Fruit fly (Drosophila melanogaster): ENCODE data around the gene Mnat9.
A peak's percentile ranks its signal among the peaks of the same experiment; 100 is the strongest.

Mnat9 gene

dm6 chr3R:31608438-31609188, 7.3 kb downstream of the Mnat9 start (continued):
- no peak for TF ChIP-seq maf-S (GFP tag; optimal IDR thresholded peaks at IDR 0.05)
- TF ChIP-seq wdn (GFP tag; IDR thresholded peaks at IDR 0.05): no peak
- no peak for TF ChIP-seq CG17802 (tag; optimal IDR thresholded peaks at IDR 0.05)
- no peak for TF ChIP-seq tgo (GFP tag; IDR thresholded peaks at IDR 0.05)
- no peak for TF ChIP-seq bab2 (GFP tag; optimal IDR thresholded peaks at IDR 0.05)
- TF ChIP-seq eyg (GFP tag; optimal IDR thresholded peaks at IDR 0.05): no peak
- TF ChIP-seq CG6683 (GFP tag; optimal IDR thresholded peaks at IDR 0.05): no peak
- no peak for TF ChIP-seq CG11085 (GFP tag; IDR thresholded peaks at IDR 0.05)
- peak; percentile 11 for TF ChIP-seq CG13624 (GFP tag; optimal IDR thresholded peaks at IDR 0.05)
- TF ChIP-seq CG17385 (GFP tag; optimal IDR thresholded peaks at IDR 0.05): no peak
- TF ChIP-seq odd (GFP tag; optimal IDR thresholded peaks at IDR 0.05): no peak
- no peak for TF ChIP-seq org-1 (GFP tag; optimal IDR thresholded peaks at IDR 0.05)
- TF ChIP-seq lab (GFP tag; optimal IDR thresholded peaks at IDR 0.05): peak; percentile 47
- TF ChIP-seq jing (GFP tag; optimal IDR thresholded peaks at IDR 0.05): no peak
- TF ChIP-seq CG10565 (GFP tag; optimal IDR thresholded peaks at IDR 0.05): no peak
- TF ChIP-seq gsb-n (tag; optimal IDR thresholded peaks at IDR 0.05): no peak
- peak; percentile 13 for TF ChIP-seq Fer1 (GFP tag; optimal IDR thresholded peaks at IDR 0.05)
- no peak for TF ChIP-seq chinmo (GFP tag; IDR thresholded peaks at IDR 0.05; ENCODE audit: partially characterized antibody)
- no peak for TF ChIP-seq CG15073 (GFP tag; optimal IDR thresholded peaks at IDR 0.05)
- TF ChIP-seq Chrac-16 (GFP tag; optimal IDR thresholded peaks at IDR 0.05): no peak
- no peak for TF ChIP-seq CG9932 (GFP tag; IDR thresholded peaks at IDR 0.05)
- no peak for TF ChIP-seq CG16863 (GFP tag; optimal IDR thresholded peaks at IDR 0.05)
- no peak for TF ChIP-seq B-H2 (GFP tag; optimal IDR thresholded peaks at IDR 0.05)
- TF ChIP-seq esg (GFP tag; conservative IDR thresholded peaks at IDR 0.05): no peak
- peak; percentile 89 for TF ChIP-seq Med (GFP tag)
- TF ChIP-seq CG32532 (GFP tag; IDR thresholded peaks at IDR 0.05): no peak
- no peak for TF ChIP-seq CG16779 (GFP tag; IDR thresholded peaks at IDR 0.05)
- TF ChIP-seq NFAT (GFP tag; IDR thresholded peaks at IDR 0.05): no peak
- TF ChIP-seq CG11560 (tag; IDR thresholded peaks at IDR 0.05): no peak
- no peak for TF ChIP-seq CG1233 (GFP tag; optimal IDR thresholded peaks at IDR 0.05)
- TF ChIP-seq hb (GFP tag; IDR thresholded peaks at IDR 0.05; ENCODE audit: partially characterized antibody): no peak
- TF ChIP-seq CG12236 (GFP tag; optimal IDR thresholded peaks at IDR 0.05): no peak
- TF ChIP-seq CG8478 (optimal IDR thresholded peaks at IDR 0.05): peak; percentile 96
- no peak for TF ChIP-seq pnt (GFP tag; optimal IDR thresholded peaks at IDR 0.05)
- no peak for TF ChIP-seq H15 (GFP tag; IDR thresholded peaks at IDR 0.05)
- no peak for TF ChIP-seq chm (GFP tag; IDR thresholded peaks at IDR 0.05)
- no peak for TF ChIP-seq Drgx (GFP tag; IDR thresholded peaks at IDR 0.05)
- no peak for TF ChIP-seq sob (GFP tag; IDR thresholded peaks at IDR 0.05)
- no peak for TF ChIP-seq ken (GFP tag; IDR thresholded peaks at IDR 0.05)
- TF ChIP-seq CG18262 (tag; optimal IDR thresholded peaks at IDR 0.05): no peak
- peak; percentile 94 for TF ChIP-seq kni (GFP tag; optimal IDR thresholded peaks at IDR 0.05)
- TF ChIP-seq run (tag; optimal IDR thresholded peaks at IDR 0.05): no peak
- TF ChIP-seq CG11247 (GFP tag; IDR thresholded peaks at IDR 0.05): no peak
- TF ChIP-seq z (GFP tag; IDR thresholded peaks at IDR 0.05): no peak
- no peak for TF ChIP-seq ssp (GFP tag; IDR thresholded peaks at IDR 0.05)
- TF ChIP-seq vnd (GFP tag; IDR thresholded peaks at IDR 0.05; ENCODE audit: partially characterized antibody): no peak
- no peak for TF ChIP-seq Hr51 (GFP tag; optimal IDR thresholded peaks at IDR 0.05)
- no peak for TF ChIP-seq Nf-YB (GFP tag; optimal IDR thresholded peaks at IDR 0.05)
- no peak for TF ChIP-seq CG8281 (tag; optimal IDR thresholded peaks at IDR 0.05)
- no peak for TF ChIP-seq Fer3 (tag; optimal IDR thresholded peaks at IDR 0.05)
- TF ChIP-seq CG6175 (GFP tag; IDR thresholded peaks at IDR 0.05): no peak

Data from whole organism, embryonic.